Fruit fly (Drosophila melanogaster) whole organism, prepupa: ENCODE data around the gene Cenp-C.

Source experiments
- CG16779 ChIP-seq: fragments of 200-800 bp; sonication (Bioruptor generic); optimal IDR thresholded peaks from 3 replicates; lab custom pipeline; 2017; ENCODE audit warnings: missing biosample characterization, mild to moderate bottlenecking, missing genetic modification characterization
- Eip75B ChIP-seq: fragments of 200-800 bp; sonication (Bioruptor generic); optimal IDR thresholded peaks from 3 replicates; lab custom pipeline; 2016; ENCODE audit warnings: missing biosample characterization, missing genetic modification characterization

DNA sequence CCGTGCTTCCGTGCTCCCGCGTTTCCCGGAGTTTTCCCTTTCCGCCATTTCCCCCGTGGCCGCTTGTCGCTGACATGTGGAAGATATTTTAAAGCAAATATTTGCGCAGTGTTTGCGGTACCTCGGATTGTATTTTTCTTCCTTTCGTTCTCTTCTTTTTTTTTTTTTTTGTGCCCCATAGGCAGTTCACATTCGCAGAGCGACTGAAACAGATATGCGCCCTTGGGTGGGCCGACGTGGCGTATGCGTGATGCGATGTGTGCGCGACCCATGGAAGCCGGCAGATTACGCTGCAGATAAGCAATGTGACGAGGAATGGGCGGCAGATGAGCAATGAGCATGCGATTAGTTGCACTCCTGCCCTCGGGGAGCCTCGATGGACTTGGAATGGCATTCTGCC, 24.0 kb downstream of the Cenp-C start:
- TF ChIP-seq Eip75B, result no peak
- no peak for TF ChIP-seq CG16779
